Worm (Caenorhabditis elegans) whole organism, L4 larva: ENCODE results near the gene jip-1.

Source experiments
- T20F7.1 ChIP-seq: fragments of 200-800 bp; sonication (Bioruptor generic); optimal IDR thresholded peaks from 2 replicates; lab custom pipeline; 2018; ENCODE audit warnings: mild to moderate bottlenecking, missing genetic modification characterization, missing compliant biosample characterization
- ZK546.5 ChIP-seq, 2 experiments: sonication (generic microtip); optimal IDR thresholded peaks; 2 replicates each; lab custom pipeline; 2017; ENCODE audit warnings: missing biosample characterization in 2 of 2, missing genetic modification characterization in 2 of 2
- aha-1 ChIP-seq: fragments of 150-350 bp; peaks from one replicate; lab custom pipeline; 2014; ENCODE audit warnings: missing biosample characterization, missing genetic modification characterization
- aly-2 ChIP-seq: sonication (generic microtip); optimal IDR thresholded peaks from 2 replicates; lab custom pipeline; 2018; ENCODE audit warnings: missing biosample characterization, missing genetic modification characterization
- ceh-20 ChIP-seq: fragments of 200-800 bp; sonication (Bioruptor generic); IDR thresholded peaks from 2 replicates; pipeline ENCODE4 v1.3.6; 2022; ENCODE audit warnings: missing genetic modification reagents, missing genetic modification characterization, missing compliant biosample characterization
- ceh-32 ChIP-seq: sonication (generic microtip); optimal IDR thresholded peaks from 2 replicates; lab custom pipeline; 2016; ENCODE audit warnings: mild to moderate bottlenecking, missing genetic modification characterization, missing compliant biosample characterization; ENCODE audit not compliant: poor library complexity
- ces-1 ChIP-seq: fragments of 150-350 bp; sonication (generic microtip); optimal IDR thresholded peaks from 4 replicates; lab custom pipeline; 2014; ENCODE audit warnings: missing biosample characterization, missing genetic modification reagents, missing genetic modification characterization
- ctbp-1 ChIP-seq: fragments of 200-800 bp; sonication (Bioruptor generic); IDR thresholded peaks from 2 replicates; pipeline ENCODE4 v1.3.6; 2022; ENCODE audit warnings: missing genetic modification reagents, missing genetic modification characterization, missing compliant biosample characterization
- dmd-6 ChIP-seq: fragments of 200-800 bp; sonication (Bioruptor generic); IDR thresholded peaks from 2 replicates; pipeline ENCODE4 v1.3.6; 2022; ENCODE audit warnings: missing genetic modification reagents, missing genetic modification characterization, missing compliant biosample characterization
- dmd-8 ChIP-seq: fragments of 200-800 bp; sonication (Bioruptor generic); IDR thresholded peaks from 2 replicates; pipeline ENCODE4 v1.3.6; 2022; ENCODE audit warnings: missing genetic modification characterization, missing compliant biosample characterization
- dpl-1 ChIP-seq: fragments of 150-350 bp; optimal IDR thresholded peaks from 2 replicates; lab custom pipeline; 2014; ENCODE audit warnings: missing biosample characterization, missing genetic modification reagents, missing genetic modification characterization
- dve-1 ChIP-seq: sonication (generic microtip); optimal IDR thresholded peaks from 2 replicates; lab custom pipeline; 2017; ENCODE audit warnings: antibody characterized with exemption, mild to moderate bottlenecking, missing genetic modification characterization, missing compliant biosample characterization; ENCODE audit not compliant: insufficient read depth
- egl-43 ChIP-seq: fragments of 200-800 bp; sonication (Bioruptor generic); IDR thresholded peaks from 2 replicates; pipeline ENCODE4 v1.3.6; 2022; ENCODE audit warnings: missing genetic modification reagents, missing genetic modification characterization, missing compliant biosample characterization
- fkh-10 ChIP-seq: fragments of 150-350 bp; optimal IDR thresholded peaks from 2 replicates; lab custom pipeline; 2014; ENCODE audit warnings: missing biosample characterization, missing genetic modification reagents, missing genetic modification characterization
- hlh-30 ChIP-seq: sonication (generic microtip); optimal IDR thresholded peaks from 2 replicates; lab custom pipeline; 2017; ENCODE audit warnings: antibody characterized with exemption, mild to moderate bottlenecking, missing genetic modification characterization, missing compliant biosample characterization; ENCODE audit not compliant: insufficient read depth
- hmg-1.1 ChIP-seq: fragments of 200-800 bp; sonication (Bioruptor generic); IDR thresholded peaks from 2 replicates; pipeline ENCODE4 v1.3.6; 2022; ENCODE audit warnings: missing genetic modification reagents, missing genetic modification characterization, missing compliant biosample characterization
- lin-13 ChIP-seq: fragments of 150-350 bp; optimal IDR thresholded peaks from 2 replicates; lab custom pipeline; 2014; ENCODE audit warnings: missing biosample characterization, missing genetic modification reagents, missing genetic modification characterization
- lin-39 ChIP-seq: fragments of 150-350 bp; optimal IDR thresholded peaks from 2 replicates; lab custom pipeline; 2014; ENCODE audit warnings: missing biosample characterization, missing genetic modification reagents, missing genetic modification characterization
- lsy-2 ChIP-seq, 2 experiments: fragments of 150-350 bp in 1 of 2; sonication (generic microtip) in 1 of 2; optimal IDR thresholded peaks; 2 replicates each; lab custom pipeline; 2014 to 2017; ENCODE audit warnings: missing biosample characterization in 2 of 2, missing genetic modification characterization in 2 of 2
- mep-1 ChIP-seq: fragments of 150-350 bp; sonication (generic microtip); optimal IDR thresholded peaks from 3 replicates; lab custom pipeline; 2014; ENCODE audit warnings: missing biosample characterization, missing genetic modification characterization
- mes-2 ChIP-seq: sonication (generic microtip); optimal IDR thresholded peaks from 2 replicates; lab custom pipeline; 2016; ENCODE audit warnings: missing genotype, mild to moderate bottlenecking, missing genetic modification characterization, missing compliant biosample characterization; ENCODE audit not compliant: poor library complexity, severe bottlenecking
- nhr-28 ChIP-seq: fragments of 150-350 bp; optimal IDR thresholded peaks from 2 replicates; lab custom pipeline; 2014; ENCODE audit warnings: missing biosample characterization, missing genetic modification characterization
- nhr-42 ChIP-seq: fragments of 200-800 bp; sonication (Bioruptor generic); IDR thresholded peaks from 2 replicates; pipeline ENCODE4 v1.3.6; 2022; ENCODE audit warnings: missing genetic modification characterization, missing compliant biosample characterization
- nhr-6 ChIP-seq: fragments of 150-350 bp; optimal IDR thresholded peaks from 2 replicates; lab custom pipeline; 2014; ENCODE audit warnings: missing biosample characterization, missing genetic modification characterization
- pqm-1 ChIP-seq: sonication (generic microtip); optimal IDR thresholded peaks from 2 replicates; lab custom pipeline; 2017; ENCODE audit warnings: missing biosample characterization, missing genetic modification characterization
- set-16 ChIP-seq: fragments of 200-800 bp; sonication (Bioruptor generic); IDR thresholded peaks from 2 replicates; pipeline ENCODE4 v1.3.6; 2022; ENCODE audit warnings: missing genetic modification reagents, missing genetic modification characterization, missing compliant biosample characterization
- skn-1 ChIP-seq: fragments of 150-350 bp; optimal IDR thresholded peaks from 2 replicates; lab custom pipeline; 2014; ENCODE audit warnings: missing biosample characterization, missing genetic modification characterization
- unc-62 ChIP-seq, 3 experiments: fragments of 150-350 bp in 1 of 3; sonication (generic microtip); optimal IDR thresholded peaks in 2 of 3; peaks in 1 of 3; 1 replicate in 1 of 3; 2 replicates in 2 of 3; lab custom pipeline; 2014 to 2017; ENCODE audit warnings: missing biosample characterization in 3 of 3, missing genetic modification characterization in 3 of 3, missing genetic modification reagents in 3 of 3, missing genotype in 1 of 3
- vab-7 ChIP-seq: fragments of 200-800 bp; sonication (Bioruptor generic); IDR thresholded peaks from 2 replicates; pipeline ENCODE4 v1.3.6; 2022; ENCODE audit warnings: missing genetic modification reagents, missing genetic modification characterization, missing compliant biosample characterization
- zfp-2 ChIP-seq: sonication (generic microtip); optimal IDR thresholded peaks from 2 replicates; lab custom pipeline; 2016; ENCODE audit warnings: mild to moderate bottlenecking, missing genetic modification characterization, missing compliant biosample characterization
- ztf-11 ChIP-seq: fragments of 150-350 bp; optimal IDR thresholded peaks from 2 replicates; lab custom pipeline; 2014; ENCODE audit warnings: missing biosample characterization, missing genetic modification characterization

jip-1 gene

DNA sequence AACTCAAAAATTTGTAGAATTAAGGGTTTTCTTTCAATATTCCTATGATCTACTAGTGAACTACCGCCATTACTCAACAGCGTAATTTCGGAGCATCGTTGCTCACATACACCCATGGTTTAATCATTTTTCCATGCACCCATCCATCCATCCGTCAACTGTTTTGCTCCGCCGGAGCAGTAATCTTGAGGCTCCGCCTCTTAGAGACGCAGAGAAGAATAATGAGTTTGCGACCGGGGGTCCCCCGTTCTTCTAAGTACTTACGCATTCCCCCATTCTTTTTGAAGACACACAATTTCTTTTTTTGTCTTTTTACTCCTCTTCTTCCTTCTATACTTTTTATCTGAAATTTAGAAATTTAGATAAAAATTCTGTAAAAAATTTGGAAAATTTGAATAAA lies 11.4 kb downstream of the jip-1 start:
- TF ChIP-seq mes-2 (tag; lab: Kevin White, UChicago) (peak; percentile 8), dmd-6 (GFP tag; lab: Robert Waterston, UW) (no peak), hmg-1.1 (GFP tag; lab: Robert Waterston, UW) (0 out of 2 replicates have a peak, but pooled peaks have one; percentile 17)

DNA sequence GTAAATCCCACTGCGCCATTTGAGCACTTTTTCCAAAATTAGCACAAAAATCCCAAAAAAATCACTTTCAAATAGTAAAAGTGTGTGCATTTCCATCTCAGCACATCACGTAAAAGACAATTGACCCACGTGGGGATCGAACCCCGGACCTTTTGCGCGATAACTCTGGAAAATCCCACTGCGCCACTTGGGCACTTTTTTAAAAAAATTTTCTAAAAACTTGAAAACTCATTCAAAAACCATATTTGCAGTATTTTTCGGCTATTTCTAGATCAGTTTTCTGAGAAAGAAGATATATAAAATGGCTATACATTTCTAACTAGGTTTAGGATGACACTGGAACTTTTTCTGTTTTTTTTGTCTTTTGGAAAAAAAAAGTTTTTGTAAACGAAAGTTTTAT lies 13.3 kb downstream of the jip-1 start:
- TF ChIP-seq aha-1 (peak; percentile 1), unc-62 (GFP tag; optimal IDR thresholded peaks at IDR 0.05 in 1 of 2; lab: Kevin White, UChicago) (peak in 1 of 2 experiments; percentile 51), unc-62 (tag; optimal IDR thresholded peaks at IDR 0.05; lab: Kevin White, UChicago) (no peak), aly-2 (tag; lab: Kevin White, UChicago) (no peak)

DNA sequence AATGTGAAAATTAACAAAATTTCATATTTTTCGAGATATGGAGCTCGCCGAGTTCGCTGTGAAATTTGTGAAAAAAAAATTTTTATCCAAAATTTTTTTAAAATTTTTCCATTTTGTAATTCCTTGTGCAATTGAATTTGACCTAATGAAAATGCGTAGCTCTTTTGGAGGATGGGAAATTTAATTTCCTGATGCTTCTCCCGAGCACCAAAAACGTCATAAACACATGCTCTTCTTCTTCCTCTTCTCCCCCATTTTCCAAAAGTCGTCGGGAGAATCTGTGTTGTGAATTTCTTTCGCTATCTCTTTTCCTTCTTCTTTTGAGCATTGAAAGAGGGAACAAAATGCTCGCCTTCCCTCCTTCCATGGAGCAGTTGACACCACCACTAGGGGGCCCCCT lies 14.6 kb downstream of the jip-1 start:
- TF ChIP-seq lsy-2 (tag; optimal IDR thresholded peaks at IDR 0.05; lab: Kevin White, UChicago) (peak in 1 of 2 experiments; percentile 7), mep-1 (tag; lab: Kevin White, UChicago) (peak; percentile 10), aha-1 (peak; percentile 30), ces-1 (GFP tag; lab: Kevin White, UChicago) (peak; percentile 89), hmg-1.1 (GFP tag; lab: Robert Waterston, UW) (peak; percentile 30; the same call in 1 of the 2 replicates), dve-1 (tag; lab: Kevin White, UChicago) (no peak), ceh-32 (tag; lab: Kevin White, UChicago) (no peak), ctbp-1 (peak; percentile 60), ZK546.5 (tag; optimal IDR thresholded peaks at IDR 0.05; lab: Kevin White, UChicago) (no peak), aly-2 (tag; lab: Kevin White, UChicago) (no peak)

DNA sequence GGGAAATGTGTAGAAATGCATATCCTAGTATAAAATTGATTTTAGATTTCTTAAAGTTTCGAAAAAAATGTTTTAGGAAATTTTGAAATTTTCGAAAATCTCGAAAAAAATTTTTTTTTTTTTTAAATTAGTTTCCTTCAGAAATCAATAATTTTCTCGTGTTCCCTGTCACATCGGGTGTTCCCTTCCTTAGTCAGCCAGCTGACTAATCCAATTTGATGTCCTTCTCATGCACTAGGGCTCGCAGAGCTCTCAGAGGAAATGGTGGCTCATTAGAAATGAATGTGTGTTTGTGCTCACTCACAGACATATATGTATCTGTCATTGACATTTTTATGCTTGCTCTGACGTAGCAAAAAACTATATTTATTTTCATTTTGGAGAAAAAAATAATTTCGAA lies 17.0 kb downstream of the jip-1 start:
- peak; percentile 55 for TF ChIP-seq aha-1
- no peak for TF ChIP-seq egl-43 (GFP tag; lab: Robert Waterston, UW)
- TF ChIP-seq nhr-6 (tag; lab: Kevin White, UChicago) = no peak
- no peak for TF ChIP-seq lin-39 (tag; lab: Kevin White, UChicago)
- TF ChIP-seq, all 104 proteins: peak for 1

DNA sequence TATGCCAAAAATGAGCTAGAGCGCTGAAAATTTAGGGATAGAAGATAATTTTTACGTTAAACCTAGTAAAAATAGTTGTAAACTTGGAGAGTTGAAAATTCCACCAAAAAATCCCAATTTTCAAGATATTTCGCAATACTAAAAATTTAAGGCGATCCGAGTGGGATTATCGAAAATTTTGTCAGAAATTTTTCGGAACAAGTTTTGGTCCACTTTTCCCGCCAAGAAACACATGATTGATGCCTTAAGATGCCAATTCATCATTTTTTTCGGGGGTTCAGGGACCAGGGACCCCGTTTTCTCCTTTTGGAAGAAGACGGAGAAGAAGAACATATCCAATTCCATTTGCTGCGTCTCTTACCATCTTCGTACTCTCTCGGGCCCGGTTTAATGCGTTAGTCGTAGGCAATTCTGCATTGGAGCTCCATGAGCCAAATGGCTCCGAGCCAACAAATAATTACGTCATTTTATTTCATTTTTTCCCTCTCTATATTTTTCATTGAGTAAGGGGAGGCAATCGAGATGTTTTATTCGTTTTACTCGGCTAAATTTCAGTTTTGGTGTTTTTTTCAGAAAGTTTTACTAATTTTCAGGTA lies 17.8 kb downstream of the jip-1 start:
- peak in 1 of 2 experiments; percentile 38 for TF ChIP-seq lsy-2 (tag; optimal IDR thresholded peaks at IDR 0.05; lab: Kevin White, UChicago)
- peak in 1 of 2 experiments; percentile 79 for TF ChIP-seq unc-62 (GFP tag; optimal IDR thresholded peaks at IDR 0.05 in 1 of 2; lab: Kevin White, UChicago)
- no peak for TF ChIP-seq unc-62 (tag; optimal IDR thresholded peaks at IDR 0.05; lab: Kevin White, UChicago)
- peak; percentile 75 for TF ChIP-seq ceh-20 (GFP tag; lab: Robert Waterston, UW)
- peak; percentile 21 for TF ChIP-seq zfp-2 (tag; lab: Kevin White, UChicago)
- peak; percentile 10 for TF ChIP-seq dpl-1 (GFP tag; lab: Kevin White, UChicago)
- TF ChIP-seq vab-7 (GFP tag; lab: Robert Waterston, UW) = peak; percentile 34; the same call in 1 of the 2 replicates
- peak; percentile 12 for TF ChIP-seq aha-1
- no peak for TF ChIP-seq fkh-10 (GFP tag; lab: Kevin White, UChicago)
- TF ChIP-seq T20F7.1 (GFP tag; lab: Kevin White, UChicago) = no peak
- TF ChIP-seq hlh-30 (tag; lab: Kevin White, UChicago) = peak; percentile 31
- no peak for TF ChIP-seq set-16 (GFP tag; lab: Robert Waterston, UW)

DNA sequence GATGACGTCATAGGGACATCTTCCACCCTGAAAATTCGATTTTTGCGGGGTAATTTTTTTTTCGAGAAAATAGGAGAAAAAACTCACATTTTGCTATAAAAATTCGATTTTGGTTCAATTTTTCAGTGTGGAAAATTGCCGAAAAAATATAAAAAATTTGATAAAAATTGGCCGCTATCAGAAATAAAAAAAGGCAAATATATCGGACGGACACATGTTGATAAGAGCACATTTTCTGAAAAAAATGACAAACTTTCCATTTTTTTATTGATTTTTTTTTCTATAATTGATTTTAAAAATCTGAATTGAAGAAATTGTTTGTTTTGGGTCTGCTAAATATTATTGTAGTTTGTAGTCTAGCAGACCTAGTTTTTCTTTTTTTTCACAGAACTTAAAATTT lies 28.7 kb downstream of the jip-1 start, which contains the start of gene C13A10.1:
Gene C13A10.1, minus strand, starts transcription at position 170 of the 400 bp plus-strand sequence.
- no peak for TF ChIP-seq nhr-42 (GFP tag; lab: Robert Waterston, UW)
- no peak for TF ChIP-seq skn-1 (tag; lab: Kevin White, UChicago)
- no peak for TF ChIP-seq aha-1
- TF ChIP-seq dmd-8 (GFP tag; lab: Robert Waterston, UW) = no peak
- no peak for TF ChIP-seq ceh-32 (tag; lab: Kevin White, UChicago)
- TF ChIP-seq nhr-28 (tag; lab: Kevin White, UChicago) = peak; percentile 40
- TF ChIP-seq dmd-6 (GFP tag; lab: Robert Waterston, UW) = peak; percentile 19; the same call in 1 of the 2 replicates
- no peak for TF ChIP-seq ZK546.5 (tag; optimal IDR thresholded peaks at IDR 0.05; lab: Kevin White, UChicago)
- TF ChIP-seq lin-13 (GFP tag; lab: Kevin White, UChicago) = no peak
- TF ChIP-seq ztf-11 = no peak
- TF ChIP-seq pqm-1 (tag; lab: Kevin White, UChicago) = peak; percentile 67
- TF ChIP-seq, all 104 proteins: peak for 3
